Fruit fly (Drosophila melanogaster): ENCODE data around the gene CG14963.
A peak's percentile ranks its signal among the peaks of the same experiment; 100 is the strongest.

dm6 chr3L:3164951-3165350, 7.4 kb downstream of the CG14963 start, which contains the start of gene CG32280:
- no peak for TF ChIP-seq CG12219 (GFP tag; optimal IDR thresholded peaks at IDR 0.05)
- no peak for TF ChIP-seq CG14667 (GFP tag; IDR thresholded peaks at IDR 0.05)
- no peak for TF ChIP-seq CG17568 (GFP tag; optimal IDR thresholded peaks at IDR 0.05)
- TF ChIP-seq Med (GFP tag) = peak; percentile 87
- no peak for TF ChIP-seq CG3163 (GFP tag; optimal IDR thresholded peaks at IDR 0.05)
- TF ChIP-seq CG12744 (GFP tag; optimal IDR thresholded peaks at IDR 0.05) = no peak
- peak; percentile 26 for TF ChIP-seq CoRest (tag; optimal IDR thresholded peaks at IDR 0.05)
- no peak for TF ChIP-seq CG10431 (GFP tag; optimal IDR thresholded peaks at IDR 0.05)
- no peak for TF ChIP-seq ken (GFP tag; IDR thresholded peaks at IDR 0.05)
- TF ChIP-seq CG16863 (GFP tag; optimal IDR thresholded peaks at IDR 0.05) = no peak
- TF ChIP-seq Bteb2 (GFP tag; optimal IDR thresholded peaks at IDR 0.05) = peak; percentile 5
- no peak for TF ChIP-seq CG4730 (GFP tag; IDR thresholded peaks at IDR 0.05)
- TF ChIP-seq Atf6 (GFP tag; IDR thresholded peaks at IDR 0.05) = peak; percentile 40; the same call in 1 of the 2 replicates
